Fruit fly (Drosophila melanogaster): ENCODE results near the gene lectin-37Da.

lectin-37Da gene

DNA sequence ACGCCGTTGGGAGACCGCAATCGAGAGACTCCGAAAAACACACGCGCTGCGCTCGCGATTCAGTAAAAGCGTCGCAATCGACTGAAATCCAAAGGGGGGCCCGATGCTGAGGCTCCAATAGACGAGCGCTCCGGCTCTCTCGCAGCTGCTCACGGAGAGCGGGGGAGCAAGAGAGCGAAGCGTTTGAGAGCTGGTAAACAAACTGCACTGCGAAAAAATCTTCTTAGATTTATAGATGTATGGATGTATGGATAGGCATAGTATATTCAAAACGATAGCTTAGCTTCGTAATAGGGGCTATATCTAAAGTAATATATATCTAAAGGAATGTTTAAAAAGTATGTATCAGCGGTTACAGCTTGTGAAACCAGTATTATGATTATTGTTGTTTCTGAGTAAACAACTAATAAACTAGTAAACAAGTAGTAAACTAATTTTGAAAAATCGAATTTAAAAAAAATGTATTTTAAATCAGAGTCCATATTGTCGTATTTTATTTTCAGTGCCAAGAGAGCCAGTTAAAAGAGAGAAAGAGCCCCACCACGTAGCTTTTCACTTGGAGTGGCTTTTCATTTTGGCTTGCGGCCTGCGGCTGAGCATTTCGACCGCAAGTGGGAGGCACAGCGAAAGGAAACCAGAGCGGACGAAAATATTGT is 5.5 kb downstream of the lectin-37Da start, which contains the start of the genes Alp12 and CG13085:
Gene Alp12, plus strand, starts transcription at position 584 of the 656 bp plus-strand sequence.
Gene CG13085, plus strand, starts transcription at position 584 of the 656 bp plus-strand sequence.
- peak; percentile 91 for TF ChIP-seq CG17801 (GFP tag; optimal IDR thresholded peaks at IDR 0.05; ENCODE audit: partially characterized antibody)

DNA sequence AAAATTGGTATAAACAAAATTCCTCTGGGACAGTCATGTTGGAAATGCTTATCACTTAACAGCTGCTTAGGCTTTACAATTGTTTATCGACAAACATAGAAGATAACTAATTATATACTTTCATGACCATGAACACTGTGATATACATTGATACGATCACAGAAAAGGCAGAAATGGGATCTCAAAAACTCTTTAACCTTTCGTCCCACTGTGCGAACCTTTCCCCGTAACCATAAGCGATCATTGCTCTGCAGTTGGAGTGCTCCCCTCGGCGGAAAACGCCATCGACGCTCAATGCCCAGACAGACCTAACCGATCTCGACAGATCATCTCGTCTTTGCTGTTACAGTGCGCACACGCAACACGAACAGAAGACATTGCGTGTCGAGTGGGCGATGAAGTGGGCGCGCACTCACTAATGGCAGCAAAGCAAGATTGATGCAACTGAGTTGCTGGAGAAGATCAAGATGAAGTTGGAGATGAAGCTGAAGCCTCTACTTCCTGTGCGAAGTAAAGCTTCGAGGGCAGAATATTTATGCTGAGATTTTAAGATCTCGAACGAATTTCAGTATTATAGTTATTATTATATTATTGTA is 6.3 kb downstream of the lectin-37Da start:
- TF ChIP-seq CG17801 (GFP tag; optimal IDR thresholded peaks at IDR 0.05; ENCODE audit: partially characterized antibody): no peak

DNA sequence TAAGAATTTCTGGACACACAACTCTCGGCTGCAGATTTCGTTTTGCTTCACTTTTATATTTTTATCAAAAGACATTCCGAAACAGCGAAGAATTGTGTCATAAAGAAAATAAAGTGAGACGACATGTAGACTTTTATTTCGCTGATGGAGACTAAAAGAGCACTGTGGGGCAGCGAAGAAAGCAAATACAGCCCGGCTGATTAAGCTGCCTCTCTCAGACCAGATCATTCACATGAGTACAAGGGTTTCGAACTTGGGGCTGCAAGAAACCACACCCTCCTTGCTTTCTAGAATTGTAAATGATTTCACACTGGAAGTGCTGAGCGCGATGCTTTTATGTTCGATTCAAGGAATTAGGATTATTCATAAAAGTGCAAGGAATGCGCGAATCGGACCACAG is 7.0 kb downstream of the lectin-37Da start:
- peak; percentile 14 for TF ChIP-seq CG17801 (GFP tag; optimal IDR thresholded peaks at IDR 0.05; ENCODE audit: partially characterized antibody)

DNA sequence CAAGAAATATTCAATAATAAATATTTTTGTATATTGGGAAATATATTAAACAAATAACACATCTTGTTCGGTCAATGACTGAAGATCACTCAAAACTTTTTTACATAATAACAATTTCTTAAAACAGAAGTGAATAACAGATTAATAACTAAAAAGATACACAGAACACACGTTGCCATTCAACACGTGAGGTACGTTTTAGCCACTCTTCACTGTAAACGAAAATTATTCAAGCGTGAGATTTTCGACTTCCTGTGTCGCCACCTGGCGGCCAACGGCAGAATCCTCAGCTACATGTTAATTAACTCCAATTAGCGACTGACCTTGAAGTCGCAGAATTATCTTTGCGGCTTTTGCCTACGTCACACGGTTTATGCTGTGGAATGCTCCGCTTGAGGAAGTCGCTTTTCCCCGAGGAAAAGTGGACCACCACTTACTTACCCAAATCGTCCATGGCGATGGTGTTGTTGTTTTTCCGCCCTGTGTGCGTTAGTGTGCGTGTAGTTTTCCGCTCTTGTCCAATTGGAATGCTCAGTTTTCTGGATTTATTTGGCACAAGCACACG is 7.7 kb downstream of the lectin-37Da start:
- peak; percentile 22 for TF ChIP-seq CG17801 (GFP tag; optimal IDR thresholded peaks at IDR 0.05; ENCODE audit: partially characterized antibody)

DNA sequence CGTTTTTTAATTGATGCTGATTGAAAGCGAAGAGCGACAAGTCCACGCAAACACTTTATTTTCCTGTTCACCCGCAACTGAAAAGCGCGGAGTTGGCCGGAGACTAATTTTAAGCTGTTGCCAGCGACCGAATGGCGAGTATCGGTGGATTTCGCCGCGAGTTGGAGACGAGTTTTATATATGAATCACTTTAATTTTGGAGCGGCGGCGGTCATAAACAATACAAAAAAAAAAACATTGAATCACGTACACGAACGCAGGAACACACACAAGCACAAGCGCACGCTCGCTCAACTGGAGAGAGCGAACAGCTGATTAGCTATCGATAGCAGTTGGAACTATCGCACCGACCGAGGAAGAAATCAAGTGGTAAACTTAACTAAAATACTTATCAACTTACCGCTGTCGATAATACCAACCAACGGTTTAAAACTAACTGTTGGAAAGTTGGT is 8.2 kb downstream of the lectin-37Da start, which contains the start of gene Pax:
Gene Pax, minus strand, starts transcription at position 267 of the 452 bp plus-strand sequence.
- peak; percentile 6 for TF ChIP-seq CG17801 (GFP tag; optimal IDR thresholded peaks at IDR 0.05; ENCODE audit: partially characterized antibody)

DNA sequence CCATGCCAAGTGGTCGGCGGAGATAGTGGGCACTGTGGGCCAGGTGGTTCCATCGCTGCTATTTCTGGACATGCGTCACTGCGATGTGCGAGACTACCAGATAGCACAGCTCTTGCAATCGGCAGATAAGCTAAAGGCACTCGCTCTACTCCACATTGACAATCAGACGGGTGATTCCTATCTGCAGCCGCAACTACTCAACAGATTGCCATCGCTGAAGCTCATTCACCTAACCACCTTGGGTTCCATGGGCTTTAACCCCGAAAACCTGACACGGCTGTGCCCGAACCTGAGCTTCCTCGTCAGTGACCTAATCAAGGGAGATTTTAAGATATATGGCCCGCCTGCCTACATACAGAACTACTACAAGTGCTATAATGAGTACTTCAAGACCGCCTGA is 11.6 kb downstream of the lectin-37Da start:
- TF ChIP-seq CG17801 (GFP tag; optimal IDR thresholded peaks at IDR 0.05; ENCODE audit: partially characterized antibody): no peak

DNA sequence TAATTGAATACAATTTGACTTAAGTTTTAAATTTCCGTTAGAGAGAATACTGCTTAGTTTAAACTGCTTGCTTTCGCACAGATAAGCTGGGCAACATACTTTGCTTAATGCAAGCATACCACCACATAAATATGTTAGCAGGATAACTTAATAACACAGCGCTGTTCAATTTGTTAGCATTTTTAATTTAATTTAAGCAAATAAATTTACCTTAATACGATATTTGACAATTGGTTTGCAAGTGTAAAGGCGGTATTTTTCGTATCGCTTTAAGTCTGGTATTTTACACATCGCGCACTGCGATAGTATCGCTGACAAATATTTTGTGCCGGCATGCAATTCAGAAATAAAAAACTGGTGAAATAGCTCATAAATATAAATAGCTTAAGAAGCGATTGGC is 12.2 kb downstream of the lectin-37Da start, which contains the start of gene RtcB:
Gene RtcB, plus strand, starts transcription at position 301 of the 400 bp plus-strand sequence.
- no peak for TF ChIP-seq CG17801 (GFP tag; optimal IDR thresholded peaks at IDR 0.05; ENCODE audit: partially characterized antibody)

DNA sequence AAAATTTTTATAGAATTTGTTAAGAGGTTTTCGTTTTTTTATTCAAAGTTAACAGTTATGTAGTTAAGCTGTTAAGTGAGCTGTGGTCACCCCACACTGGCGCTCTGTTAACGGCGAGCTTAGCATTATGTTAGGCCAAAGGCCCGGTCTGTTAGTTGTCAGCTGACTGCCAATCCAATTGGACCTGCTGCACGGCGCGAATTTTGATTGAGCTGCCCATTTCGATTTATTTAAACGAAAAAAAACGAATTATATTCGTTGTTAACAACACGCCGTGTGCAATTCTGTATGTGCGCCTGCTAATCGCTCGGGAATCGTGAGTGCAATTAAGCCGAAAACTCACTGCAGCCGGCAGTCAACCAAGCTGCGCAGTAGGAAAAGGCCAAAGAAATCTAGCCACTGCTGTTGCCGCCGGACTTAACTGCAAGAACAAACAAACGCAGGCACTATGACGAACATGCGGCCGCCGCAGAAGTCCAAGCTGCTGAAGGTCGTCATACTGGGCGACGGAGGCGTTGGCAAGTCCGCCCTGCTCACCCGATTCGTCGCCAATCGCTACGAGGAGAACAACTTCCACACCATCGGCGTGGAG is 14.4 kb downstream of the lectin-37Da start, which contains the start of gene Rab9:
Gene Rab9, plus strand, starts transcription at position 151 of the 592 bp plus-strand sequence.
- peak; percentile 65 for TF ChIP-seq CG17801 (GFP tag; optimal IDR thresholded peaks at IDR 0.05; ENCODE audit: partially characterized antibody)

DNA sequence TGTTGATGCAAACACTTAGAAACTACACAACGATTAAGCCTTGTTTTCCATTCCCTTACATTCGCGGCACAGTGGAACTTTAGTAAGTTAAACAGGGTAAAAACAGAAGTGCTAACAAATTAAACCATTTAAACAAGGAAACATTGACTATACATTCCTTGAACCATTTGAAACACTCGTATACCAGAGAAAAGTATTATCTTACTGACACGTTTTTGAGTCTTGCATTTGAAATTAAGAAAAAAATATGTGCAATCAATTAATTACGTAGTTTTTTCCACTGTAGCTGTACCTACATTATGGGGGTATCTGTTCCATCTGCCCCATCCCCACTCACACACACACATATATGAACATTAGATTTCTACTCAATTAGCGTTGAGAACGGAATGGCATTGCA is 15.2 kb downstream of the lectin-37Da start:
- TF ChIP-seq CG17801 (GFP tag; optimal IDR thresholded peaks at IDR 0.05; ENCODE audit: partially characterized antibody): peak; percentile 25

DNA sequence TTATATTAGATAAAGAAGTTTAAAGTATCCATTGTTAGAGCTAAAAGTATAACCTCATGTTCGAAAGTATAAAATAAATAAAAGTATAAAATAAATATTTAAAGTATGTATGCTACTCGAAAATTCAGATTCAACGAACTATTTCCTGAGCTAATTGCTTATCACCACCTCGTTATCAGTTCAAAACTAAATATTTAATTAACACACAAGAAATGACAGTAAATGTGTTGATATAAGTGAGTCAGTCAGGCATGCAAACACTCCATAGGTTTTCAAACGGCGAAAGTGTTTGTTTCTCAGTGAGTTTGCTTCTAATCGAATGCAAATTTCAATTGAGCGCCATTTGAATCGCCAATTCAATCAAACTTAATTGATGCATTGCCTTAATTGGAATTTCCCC is 16.1 kb downstream of the lectin-37Da start:
- peak; percentile 12 for TF ChIP-seq CG17801 (GFP tag; optimal IDR thresholded peaks at IDR 0.05; ENCODE audit: partially characterized antibody)

DNA sequence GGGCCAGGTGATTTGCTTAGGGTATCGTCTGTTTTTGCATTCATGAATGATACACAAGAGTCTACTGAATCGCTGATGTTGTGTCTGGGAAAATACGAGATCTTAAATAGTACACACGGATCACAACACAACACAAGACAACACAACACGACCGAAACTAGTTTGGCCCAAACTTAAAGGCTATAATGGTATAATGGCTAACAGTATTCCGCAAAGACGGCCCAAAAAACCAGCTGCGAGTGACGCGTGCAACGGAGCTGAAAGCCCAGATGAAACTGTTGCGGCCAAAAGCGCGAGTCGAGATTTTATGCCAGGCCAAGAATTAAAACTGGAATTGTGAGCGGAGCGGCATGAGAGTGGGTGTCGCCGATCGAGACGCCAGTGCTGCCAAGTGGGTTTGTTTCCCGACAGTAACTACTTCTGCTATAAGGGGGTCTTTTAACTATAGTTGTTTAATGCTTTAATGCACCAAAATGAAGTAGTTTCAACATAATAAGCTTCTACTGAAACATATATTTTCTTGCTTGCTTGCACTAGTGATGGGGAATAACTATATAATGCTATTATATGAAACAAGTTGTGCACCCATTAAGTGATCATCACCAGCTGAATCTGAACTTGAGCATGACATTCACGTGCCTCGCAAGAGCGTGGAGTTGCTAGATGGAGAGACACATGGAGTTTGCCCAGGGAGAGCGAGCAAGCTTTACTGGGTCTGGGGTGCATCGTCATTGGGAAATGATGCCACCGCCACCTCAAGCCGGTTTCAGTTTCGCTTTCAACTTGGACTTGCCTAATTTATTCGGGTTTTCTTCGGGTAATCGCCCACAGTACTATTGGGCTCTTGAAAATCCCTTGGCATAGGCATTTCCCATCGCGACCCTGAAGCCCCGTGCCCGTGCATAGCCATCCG is 20.8 kb downstream of the lectin-37Da start:
- TF ChIP-seq CG17801 (GFP tag; optimal IDR thresholded peaks at IDR 0.05; ENCODE audit: partially characterized antibody): no peak

DNA sequence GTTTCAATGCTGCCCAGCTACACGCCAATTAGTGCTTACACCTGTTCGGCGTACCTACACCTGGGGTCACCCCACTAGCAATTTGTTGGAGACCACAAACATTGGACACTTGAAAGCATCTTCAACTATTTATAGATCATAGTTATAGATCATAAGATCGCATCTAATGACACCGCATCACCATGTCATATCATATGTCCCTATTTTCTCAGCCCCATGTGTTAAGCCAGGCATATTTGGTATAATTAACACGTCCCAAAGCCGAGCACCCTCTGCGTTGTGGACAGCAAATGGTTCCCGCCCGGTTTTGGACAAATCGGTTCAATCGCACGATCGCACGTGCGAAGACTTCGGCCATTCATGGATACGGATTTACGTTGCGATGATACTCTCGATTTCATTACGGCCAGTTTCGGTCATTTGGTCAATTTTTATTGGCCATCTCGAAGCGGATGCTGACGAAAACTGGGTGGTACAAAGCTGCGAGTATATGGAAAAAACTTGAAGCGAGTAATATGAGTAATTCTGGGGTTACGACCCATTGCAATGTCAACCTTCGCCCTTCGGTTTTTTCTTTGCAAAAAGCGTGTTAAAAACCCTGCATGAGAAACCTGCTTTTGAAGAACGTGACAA is 21.6 kb downstream of the lectin-37Da start:
- no peak for TF ChIP-seq CG17801 (GFP tag; optimal IDR thresholded peaks at IDR 0.05; ENCODE audit: partially characterized antibody)

DNA sequence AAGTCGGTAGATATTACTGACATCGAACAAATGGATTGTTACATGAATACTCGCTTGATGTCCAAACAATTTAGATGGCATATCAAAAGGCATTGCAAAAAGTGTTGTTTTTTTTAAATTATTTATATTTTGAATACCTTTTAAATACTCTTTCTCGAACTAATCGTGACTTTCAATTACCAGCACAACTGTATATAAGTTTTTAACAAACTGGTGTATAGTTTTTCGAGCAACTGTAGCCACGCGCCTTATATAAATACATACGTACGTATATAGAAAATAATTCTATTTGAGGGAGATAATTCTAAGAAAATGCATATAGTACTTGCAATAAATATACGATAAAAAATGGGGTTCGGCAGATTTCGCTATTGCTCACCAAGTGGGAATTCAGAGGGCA is 22.2 kb downstream of the lectin-37Da start:
- TF ChIP-seq CG17801 (GFP tag; optimal IDR thresholded peaks at IDR 0.05; ENCODE audit: partially characterized antibody): no peak

DNA sequence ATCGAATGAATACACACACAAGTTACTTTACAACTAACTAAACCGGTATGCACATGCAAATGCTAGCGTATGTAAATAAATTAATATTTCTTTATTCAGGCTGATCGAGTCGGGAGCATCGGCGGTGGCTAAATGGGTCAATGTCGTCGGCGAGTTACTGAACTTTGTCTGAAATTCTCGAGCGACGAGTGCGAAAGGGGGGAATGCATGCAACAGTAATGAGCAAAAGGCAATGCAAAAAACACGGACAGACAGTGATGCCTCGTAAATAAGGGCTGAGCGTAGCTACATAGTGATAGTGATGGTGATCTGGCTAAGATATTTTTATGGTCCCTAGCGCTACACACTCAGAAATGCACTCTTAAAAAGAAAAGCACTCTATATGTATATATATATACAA is 22.6 kb downstream of the lectin-37Da start:
- TF ChIP-seq CG17801 (GFP tag; optimal IDR thresholded peaks at IDR 0.05; ENCODE audit: partially characterized antibody): no peak
